Worm (Caenorhabditis elegans) whole organism, L4 larva: ENCODE results near the gene try-9.

Experiments used
- R02D3.7 ChIP-seq: fragments of 150-350 bp; sonication (generic microtip); optimal IDR thresholded peaks from 3 replicates; lab custom pipeline; 2014; ENCODE audit warnings: missing biosample characterization, missing genetic modification characterization
- T26A8.4 ChIP-seq: fragments of 200-800 bp; sonication (Bioruptor generic); IDR thresholded peaks from 2 replicates; pipeline ENCODE4 v1.3.6; 2022; ENCODE audit warnings: missing genetic modification characterization, missing compliant biosample characterization
- aha-1 ChIP-seq: fragments of 150-350 bp; peaks from one replicate; lab custom pipeline; 2014; ENCODE audit warnings: missing biosample characterization, missing genetic modification characterization
- arid-1 ChIP-seq: fragments of 200-800 bp; sonication (Bioruptor generic); conservative IDR thresholded peaks from 2 replicates; pipeline ENCODE4 v1.3.6; 2022; ENCODE audit warnings: missing genetic modification reagents, missing genetic modification characterization, missing compliant biosample characterization
- attf-4 ChIP-seq: sonication (generic microtip); optimal IDR thresholded peaks from 3 replicates; lab custom pipeline; 2017; ENCODE audit warnings: missing biosample characterization, missing genetic modification characterization
- ceh-20 ChIP-seq: fragments of 200-800 bp; sonication (Bioruptor generic); IDR thresholded peaks from 2 replicates; pipeline ENCODE4 v1.3.6; 2022; ENCODE audit warnings: missing genetic modification reagents, missing genetic modification characterization, missing compliant biosample characterization
- ceh-32 ChIP-seq: sonication (generic microtip); optimal IDR thresholded peaks from 2 replicates; lab custom pipeline; 2016; ENCODE audit warnings: mild to moderate bottlenecking, missing genetic modification characterization, missing compliant biosample characterization; ENCODE audit not compliant: poor library complexity
- ceh-62 ChIP-seq: sonication (generic microtip); optimal IDR thresholded peaks from 2 replicates; lab custom pipeline; 2017; ENCODE audit warnings: missing biosample characterization, missing genetic modification characterization
- ceh-82 ChIP-seq: sonication (generic microtip); optimal IDR thresholded peaks from 2 replicates; lab custom pipeline; 2017; ENCODE audit warnings: missing biosample characterization, missing genetic modification characterization
- duxl-1 ChIP-seq: sonication (generic microtip); optimal IDR thresholded peaks from 2 replicates; lab custom pipeline; 2016; ENCODE audit warnings: mild to moderate bottlenecking, missing genetic modification characterization, moderate library complexity, missing compliant biosample characterization; ENCODE audit not compliant: poor library complexity
- egl-27 ChIP-seq: sonication (generic microtip); optimal IDR thresholded peaks from 3 replicates; lab custom pipeline; 2017; ENCODE audit warnings: missing biosample characterization, missing genetic modification reagents, missing genetic modification characterization
- hlh-30 ChIP-seq: sonication (generic microtip); optimal IDR thresholded peaks from 2 replicates; lab custom pipeline; 2017; ENCODE audit warnings: antibody characterized with exemption, mild to moderate bottlenecking, missing genetic modification characterization, missing compliant biosample characterization; ENCODE audit not compliant: insufficient read depth
- hmg-1.1 ChIP-seq: fragments of 200-800 bp; sonication (Bioruptor generic); IDR thresholded peaks from 2 replicates; pipeline ENCODE4 v1.3.6; 2022; ENCODE audit warnings: missing genetic modification reagents, missing genetic modification characterization, missing compliant biosample characterization
- jun-1 ChIP-seq: fragments of 150-350 bp; optimal IDR thresholded peaks from 2 replicates; lab custom pipeline; 2014; ENCODE audit warnings: missing biosample characterization, missing genetic modification reagents, missing genetic modification characterization
- lim-7 ChIP-seq: fragments of 200-800 bp; sonication (Bioruptor generic); IDR thresholded peaks from 2 replicates; pipeline ENCODE4 v1.3.6; 2022; ENCODE audit warnings: missing genetic modification characterization, missing compliant biosample characterization
- lin-1 ChIP-seq: fragments of 200-800 bp; sonication (Bioruptor generic); IDR thresholded peaks from 2 replicates; pipeline ENCODE4 v1.3.6; 2022; ENCODE audit warnings: missing genetic modification reagents, missing genetic modification characterization, missing compliant biosample characterization
- lin-13 ChIP-seq: fragments of 150-350 bp; optimal IDR thresholded peaks from 2 replicates; lab custom pipeline; 2014; ENCODE audit warnings: missing biosample characterization, missing genetic modification reagents, missing genetic modification characterization
- lin-39 ChIP-seq: fragments of 150-350 bp; optimal IDR thresholded peaks from 2 replicates; lab custom pipeline; 2014; ENCODE audit warnings: missing biosample characterization, missing genetic modification reagents, missing genetic modification characterization
- madf-5 ChIP-seq, 2 experiments: fragments of 200-800 bp; sonication (Bioruptor generic); IDR thresholded peaks; 2 replicates each; pipeline ENCODE4 v1.3.6; 2022; ENCODE audit warnings: missing compliant biosample characterization in 2 of 2, missing genetic modification characterization in 2 of 2
- madf-9 ChIP-seq: fragments of 200-800 bp; sonication (Bioruptor generic); conservative IDR thresholded peaks from 2 replicates; pipeline ENCODE4 v1.3.6; 2022; ENCODE audit warnings: missing genetic modification reagents, missing genetic modification characterization, missing compliant biosample characterization
- mdl-1 ChIP-seq, 2 experiments: fragments of 150-350 bp in 1 of 2; sonication (generic microtip) in 1 of 2; optimal IDR thresholded peaks; 2 replicates each; lab custom pipeline; 2014 to 2017; ENCODE audit warnings: missing biosample characterization in 2 of 2, missing genetic modification characterization in 2 of 2
- mep-1 ChIP-seq: fragments of 150-350 bp; sonication (generic microtip); optimal IDR thresholded peaks from 3 replicates; lab custom pipeline; 2014; ENCODE audit warnings: missing biosample characterization, missing genetic modification characterization
- mes-2 ChIP-seq: sonication (generic microtip); optimal IDR thresholded peaks from 2 replicates; lab custom pipeline; 2016; ENCODE audit warnings: missing genotype, mild to moderate bottlenecking, missing genetic modification characterization, missing compliant biosample characterization; ENCODE audit not compliant: poor library complexity, severe bottlenecking
- mxl-2 ChIP-seq: fragments of 200-800 bp; sonication (Bioruptor generic); conservative IDR thresholded peaks from 2 replicates; pipeline ENCODE4 v1.3.6; 2022; ENCODE audit warnings: missing genetic modification reagents, missing genetic modification characterization, missing compliant biosample characterization
- nhr-102 ChIP-seq: sonication (generic microtip); optimal IDR thresholded peaks from 2 replicates; lab custom pipeline; 2016; ENCODE audit warnings: mild to moderate bottlenecking, missing genetic modification characterization, moderate library complexity, missing compliant biosample characterization
- nhr-11 ChIP-seq: fragments of 150-350 bp; optimal IDR thresholded peaks from 2 replicates; lab custom pipeline; 2014; ENCODE audit warnings: missing biosample characterization, missing genetic modification characterization
- nhr-237 ChIP-seq: sonication (generic microtip); optimal IDR thresholded peaks from 2 replicates; lab custom pipeline; 2017; ENCODE audit warnings: missing biosample characterization, missing genetic modification characterization
- nhr-41 ChIP-seq: fragments of 200-800 bp; sonication (Bioruptor generic); IDR thresholded peaks from 2 replicates; pipeline ENCODE4 v1.3.6; 2022; ENCODE audit warnings: missing genetic modification reagents, missing genetic modification characterization, missing compliant biosample characterization
- nhr-42 ChIP-seq: fragments of 200-800 bp; sonication (Bioruptor generic); IDR thresholded peaks from 2 replicates; pipeline ENCODE4 v1.3.6; 2022; ENCODE audit warnings: missing genetic modification characterization, missing compliant biosample characterization
- nhr-76 ChIP-seq: fragments of 150-350 bp; optimal IDR thresholded peaks from 2 replicates; lab custom pipeline; 2014; ENCODE audit warnings: missing biosample characterization, missing genetic modification characterization
- nhr-77 ChIP-seq: fragments of 150-350 bp; optimal IDR thresholded peaks from 2 replicates; lab custom pipeline; 2014; ENCODE audit warnings: missing biosample characterization, missing genetic modification characterization
- php-3 ChIP-seq: fragments of 200-800 bp; sonication (Bioruptor generic); IDR thresholded peaks from 2 replicates; pipeline ENCODE4 v1.3.6; 2022; ENCODE audit warnings: missing genetic modification reagents, missing genetic modification characterization, missing compliant biosample characterization
- snpc-1.2 ChIP-seq: fragments of 200-800 bp; sonication (Bioruptor generic); IDR thresholded peaks from 2 replicates; pipeline ENCODE4 v1.3.6; 2022; ENCODE audit warnings: missing genetic modification reagents, missing genetic modification characterization, missing compliant biosample characterization
- tra-1 ChIP-seq: fragments of 200-800 bp; sonication (Bioruptor generic); IDR thresholded peaks from 2 replicates; pipeline ENCODE4 v1.3.6; 2022; ENCODE audit warnings: missing genetic modification reagents, missing genetic modification characterization, missing compliant biosample characterization
- unc-130 ChIP-seq: sonication (generic microtip); optimal IDR thresholded peaks from 2 replicates; lab custom pipeline; 2016; ENCODE audit warnings: missing genetic modification reagents, missing genetic modification characterization, missing compliant biosample characterization
- unc-62 ChIP-seq, 3 experiments: fragments of 150-350 bp in 1 of 3; sonication (generic microtip); optimal IDR thresholded peaks in 2 of 3; peaks in 1 of 3; 1 replicate in 1 of 3; 2 replicates in 2 of 3; lab custom pipeline; 2014 to 2017; ENCODE audit warnings: missing biosample characterization in 3 of 3, missing genetic modification characterization in 3 of 3, missing genetic modification reagents in 3 of 3, missing genotype in 1 of 3
- zfp-2 ChIP-seq: sonication (generic microtip); optimal IDR thresholded peaks from 2 replicates; lab custom pipeline; 2016; ENCODE audit warnings: mild to moderate bottlenecking, missing genetic modification characterization, missing compliant biosample characterization
- zfp-3 ChIP-seq: fragments of 200-800 bp; sonication (Bioruptor generic); conservative IDR thresholded peaks from 2 replicates; pipeline ENCODE4 v1.3.6; 2022; ENCODE audit warnings: missing genetic modification reagents, missing genetic modification characterization, missing compliant biosample characterization
- zip-11 ChIP-seq: fragments of 200-800 bp; sonication (Bioruptor generic); IDR thresholded peaks from 2 replicates; pipeline ENCODE4 v1.3.6; 2022; ENCODE audit warnings: missing genetic modification characterization, missing compliant biosample characterization
- zip-2 ChIP-seq: fragments of 150-350 bp; optimal IDR thresholded peaks from 2 replicates; lab custom pipeline; 2014; ENCODE audit warnings: missing biosample characterization, missing genetic modification characterization
- ztf-7 ChIP-seq: fragments of 150-350 bp; optimal IDR thresholded peaks from 2 replicates; lab custom pipeline; 2014; ENCODE audit warnings: missing biosample characterization, missing genetic modification characterization

Gene try-9

DNA sequence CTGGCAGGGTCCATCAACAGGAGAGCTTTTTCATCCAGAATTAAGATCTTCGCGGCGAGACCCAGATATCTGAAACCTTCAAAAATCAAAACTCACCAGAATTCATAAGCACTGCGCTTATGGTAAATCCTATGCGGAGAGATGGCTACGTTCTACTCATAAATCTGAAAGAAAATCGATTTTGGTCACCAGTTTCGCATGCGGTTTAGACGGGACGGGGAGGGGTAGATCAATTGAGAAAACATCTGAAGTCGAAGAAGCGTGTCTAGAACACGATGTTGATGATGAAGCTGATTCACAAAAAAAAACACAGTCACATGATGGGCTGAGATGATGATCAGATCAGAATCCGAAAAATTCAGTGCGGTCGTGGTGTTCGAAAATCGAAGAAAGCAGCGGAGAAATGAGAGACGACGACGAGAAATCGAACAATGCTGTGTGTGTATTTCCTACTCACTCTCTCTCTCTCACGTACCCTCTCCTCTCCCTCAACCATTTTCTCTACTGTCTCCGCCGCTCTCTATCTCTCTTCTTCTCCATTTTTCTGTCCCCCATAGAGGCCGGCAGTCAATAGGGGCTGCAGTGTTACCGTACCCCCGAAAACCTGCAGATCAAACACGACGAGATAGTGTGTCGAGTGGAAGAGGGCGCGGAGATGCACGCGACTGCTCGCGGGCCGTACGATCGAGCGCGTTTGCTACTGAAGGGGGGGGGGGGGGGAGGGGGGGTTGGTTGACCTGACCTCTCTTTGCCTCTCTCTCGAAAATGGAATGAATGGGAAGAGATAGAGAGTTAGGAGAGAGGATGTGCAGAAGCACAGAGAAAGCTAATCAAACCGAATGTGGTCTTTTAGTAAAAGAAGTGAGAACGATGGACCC is 8.5 kb downstream of the try-9 start, which contains the start of gene ntl-2 (continued):
- TF ChIP-seq mdl-1 (tag; optimal IDR thresholded peaks at IDR 0.05; lab: Kevin White, UChicago): peak; percentile 69 to 97
- TF ChIP-seq ceh-62: no peak
- TF ChIP-seq duxl-1 (tag; lab: Kevin White, UChicago): peak; percentile 86
- TF ChIP-seq snpc-1.2 (GFP tag; lab: Robert Waterston, UW): peak; percentile 55; the same call in 1 of the 2 replicates
- peak; percentile 84 for TF ChIP-seq tra-1
- TF ChIP-seq nhr-41 (GFP tag; lab: Robert Waterston, UW): peak; percentile 76; the same call in 1 of the 2 replicates
- TF ChIP-seq lim-7 (GFP tag; lab: Robert Waterston, UW): peak; percentile 71; the same call in 1 of the 2 replicates
- peak; percentile 92 for TF ChIP-seq T26A8.4 (GFP tag; lab: Robert Waterston, UW)
- peak; percentile 90 for TF ChIP-seq nhr-42
- peak; percentile 89 for TF ChIP-seq jun-1 (tag; lab: Kevin White, UChicago)
- TF ChIP-seq egl-27 (tag; lab: Kevin White, UChicago): no peak
- peak; percentile 50; the same call in 1 of the 2 replicates for TF ChIP-seq zfp-3 (GFP tag; lab: Robert Waterston, UW)
- no peak for TF ChIP-seq zip-2
- TF ChIP-seq attf-4 (tag; lab: Kevin White, UChicago): no peak
- no peak for TF ChIP-seq lin-39 (tag; lab: Kevin White, UChicago)
- peak; percentile 91 for TF ChIP-seq mes-2
- TF ChIP-seq madf-5 (GFP tag; IDR thresholded peaks at IDR 0.05; lab: Robert Waterston, UW): peak in 1 of 2 experiments; percentile 93; a peak in 2 of 4 replicates
- peak; percentile 98 for TF ChIP-seq mep-1 (tag; lab: Kevin White, UChicago)
- peak; percentile 93 for TF ChIP-seq nhr-77
- peak; percentile 91 for TF ChIP-seq lin-13 (GFP tag; lab: Kevin White, UChicago)
- TF ChIP-seq nhr-11 (tag; lab: Kevin White, UChicago): peak; percentile 90
- peak; percentile 98 for TF ChIP-seq aha-1
- peak; percentile 89 for TF ChIP-seq ceh-20 (GFP tag; lab: Robert Waterston, UW)
- no peak for TF ChIP-seq zip-11
- TF ChIP-seq madf-9 (GFP tag; lab: Robert Waterston, UW): peak; percentile 84
- TF ChIP-seq, all 104 proteins: peak for 75

DNA sequence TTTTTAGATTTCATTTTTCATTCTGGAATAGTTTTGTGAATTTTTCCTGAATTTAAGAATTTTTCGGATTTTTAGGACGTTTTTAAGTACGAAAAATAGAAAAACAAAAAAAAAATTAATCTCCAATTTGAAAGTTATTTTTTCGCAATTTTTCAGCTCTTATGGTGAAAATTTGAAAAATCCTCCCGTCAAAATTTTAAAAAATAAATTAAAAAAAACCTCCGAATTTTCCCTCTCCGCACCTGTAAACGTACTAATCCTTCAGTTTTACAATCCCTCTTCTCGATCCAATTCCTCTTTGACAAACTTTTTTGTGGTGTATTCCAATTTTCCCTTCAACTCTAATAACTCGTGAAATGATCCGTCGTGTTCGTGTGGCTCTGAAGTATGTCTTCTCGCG is 10.2 kb downstream of the try-9 start, which contains the start of gene B0286.1:
Gene B0286.1 (plus strand): TSS at position 301 of the 400 bp plus-strand sequence.
- no peak for TF ChIP-seq ceh-82
- TF ChIP-seq ztf-7: no peak
- no peak for TF ChIP-seq nhr-237
- TF ChIP-seq nhr-102 (tag; lab: Kevin White, UChicago): no peak
- no peak for TF ChIP-seq lin-1
- no peak for TF ChIP-seq mxl-2 (GFP tag; lab: Robert Waterston, UW)
- TF ChIP-seq unc-62 (GFP tag; optimal IDR thresholded peaks at IDR 0.05 in 1 of 2; lab: Kevin White, UChicago): no peak
- no peak for TF ChIP-seq unc-62 (tag; optimal IDR thresholded peaks at IDR 0.05; lab: Kevin White, UChicago)
- no peak for TF ChIP-seq attf-4 (tag; lab: Kevin White, UChicago)
- no peak for TF ChIP-seq hlh-30
- no peak for TF ChIP-seq arid-1
- TF ChIP-seq ceh-32 (tag; lab: Kevin White, UChicago): no peak
- TF ChIP-seq zfp-2 (tag; lab: Kevin White, UChicago): no peak
- no peak for TF ChIP-seq aha-1
- TF ChIP-seq php-3 (GFP tag; lab: Robert Waterston, UW): no peak
- TF ChIP-seq R02D3.7: no peak
- TF ChIP-seq madf-9 (GFP tag; lab: Robert Waterston, UW): no peak
- no peak for TF ChIP-seq mep-1 (tag; lab: Kevin White, UChicago)
- TF ChIP-seq nhr-76: no peak
- no peak for TF ChIP-seq unc-130
- no peak for TF ChIP-seq hmg-1.1 (GFP tag; lab: Robert Waterston, UW)
